Fruit fly (Drosophila melanogaster) whole organism, embryonic: ENCODE data around the gene serp.

Experiments
- C15 ChIP-seq: fragments of 200-800 bp; sonication (Bioruptor generic); IDR thresholded peaks from 3 replicates; pipeline ENCODE4 v1.3.6; 2022; ENCODE audit warnings: missing biosample characterization, missing genetic modification characterization
- CG10267 ChIP-seq: fragments of 200-800 bp; sonication (Bioruptor generic); optimal IDR thresholded peaks from 2 replicates; lab custom pipeline; 2018; ENCODE audit warnings: missing biosample characterization, mild to moderate bottlenecking, missing genetic modification characterization, moderate library complexity
- CG3838 ChIP-seq: fragments of 200-800 bp; sonication (Bioruptor generic); optimal IDR thresholded peaks from 3 replicates; lab custom pipeline; 2016; ENCODE audit warnings: missing biosample characterization, missing genetic modification characterization
- Camta ChIP-seq: fragments of 200-800 bp; sonication (Bioruptor generic); optimal IDR thresholded peaks from 2 replicates; lab custom pipeline; 2016; ENCODE audit warnings: missing biosample characterization, missing genetic modification characterization
- Nf-YC ChIP-seq: fragments of 200-800 bp; optimal IDR thresholded peaks from 3 replicates; lab custom pipeline; 2019; ENCODE audit warnings: missing biosample characterization, mild to moderate bottlenecking, missing genetic modification characterization, moderate library complexity
- Tbp ChIP-seq: fragments of >200 bp; optimal IDR thresholded peaks from 2 replicates; lab custom pipeline; 2018; ENCODE audit warnings: missing biosample characterization, missing genetic modification characterization
- bbx ChIP-seq: fragments of 200-800 bp; sonication (Bioruptor generic); IDR thresholded peaks from 2 replicates; pipeline ENCODE4 v1.3.6; 2022; ENCODE audit warnings: missing biosample characterization, missing genetic modification characterization; ENCODE audit not compliant: partially characterized antibody

- TF ChIP-seq bbx = no peak
- TF ChIP-seq Nf-YC (tag; lab: Kevin White, UChicago) = no peak
- TF ChIP-seq Tbp (GFP tag; lab: Kevin White, UChicago) = no peak
- TF ChIP-seq CG10267 (tag; lab: Kevin White, UChicago) = no peak
- TF ChIP-seq CG3838 (GFP tag; lab: Kevin White, UChicago) = no peak
- TF ChIP-seq Camta = no peak
- TF ChIP-seq C15 (GFP tag; lab: Robert Waterston, UW) = no peak
Measured at dm6 chr3L:19698651-19699050, 9.2 kb downstream of the serp start.
